Fruit fly (Drosophila melanogaster) Kc167 (cell line): Measurements from ENCODE around the gene CG43894.

ENCODE experiments used
- Myc ChIP-seq: fragments of >200 bp; optimal IDR thresholded peaks from 2 replicates; lab custom pipeline; 2017; ENCODE audit warnings: missing external identifiers
- insv ChIP-seq: fragments of >200 bp; optimal IDR thresholded peaks from 3 replicates; lab custom pipeline; 2018; ENCODE audit warnings: missing external identifiers
- ttk ChIP-seq: sonication (Bioruptor generic); optimal IDR thresholded peaks from 2 replicates; lab custom pipeline; 2017; ENCODE audit warnings: missing external identifiers

- TF ChIP-seq ttk (lab: Kevin White, UChicago) (no peak), insv (lab: Kevin White, UChicago) (no peak), Myc (lab: Kevin White, UChicago) (no peak)
Observed at dm6 chr3L:12913609-12914266, 24.2 kb downstream of the CG43894 start, which contains the start of gene CG32115.
